Worm (Caenorhabditis elegans) whole organism, L2 larva: ENCODE data around the gene srh-125.
"Not testable (repeated sequence)": the region's sequence is repeated elsewhere in the genome, so short reads cannot be mapped to it uniquely, and the experiment has no call there.

Source experiments
- C34F6.9 ChIP-seq: fragments of 150-350 bp; optimal IDR thresholded peaks from 2 replicates; lab custom pipeline; 2014; ENCODE audit warnings: missing biosample characterization, missing genetic modification characterization
- F13H6.1 ChIP-seq: sonication (generic microtip); optimal IDR thresholded peaks from 2 replicates; lab custom pipeline; 2016; ENCODE audit warnings: missing genetic modification characterization, missing compliant biosample characterization
- R02D3.7 ChIP-seq: fragments of 150-350 bp; optimal IDR thresholded peaks from 2 replicates; lab custom pipeline; 2014; ENCODE audit warnings: missing biosample characterization, missing genetic modification characterization
- Y55F3AM.14 ChIP-seq: fragments of 200-800 bp; sonication (Bioruptor generic); optimal IDR thresholded peaks from 2 replicates; lab custom pipeline; 2018; ENCODE audit warnings: mild to moderate bottlenecking, missing genetic modification characterization, missing compliant biosample characterization
- alr-1 ChIP-seq: fragments of 150-350 bp; optimal IDR thresholded peaks from 2 replicates; lab custom pipeline; 2014; ENCODE audit warnings: missing biosample characterization, missing genetic modification characterization
- aly-2 ChIP-seq: fragments of 150-350 bp; optimal IDR thresholded peaks from 2 replicates; lab custom pipeline; 2014; ENCODE audit warnings: missing biosample characterization, missing genetic modification characterization
- ceh-16 ChIP-seq: fragments of 150-350 bp; optimal IDR thresholded peaks from 2 replicates; lab custom pipeline; 2014; ENCODE audit warnings: missing biosample characterization, missing genetic modification characterization
- ceh-82 ChIP-seq: fragments of 150-350 bp; optimal IDR thresholded peaks from 2 replicates; lab custom pipeline; 2014; ENCODE audit warnings: missing biosample characterization, missing genetic modification characterization
- crh-2 ChIP-seq: sonication (generic microtip); optimal IDR thresholded peaks from 2 replicates; lab custom pipeline; 2017; ENCODE audit warnings: missing biosample characterization, missing genetic modification characterization
- dmd-4 ChIP-seq: sonication (generic microtip); optimal IDR thresholded peaks from 2 replicates; lab custom pipeline; 2017; ENCODE audit warnings: missing biosample characterization, missing genetic modification characterization
- egl-27 ChIP-seq: sonication (generic microtip); optimal IDR thresholded peaks from 3 replicates; lab custom pipeline; 2017; ENCODE audit warnings: missing biosample characterization, missing genetic modification reagents, missing genetic modification characterization
- elt-1 ChIP-seq: fragments of 150-350 bp; optimal IDR thresholded peaks from 2 replicates; lab custom pipeline; 2014; ENCODE audit warnings: missing biosample characterization, missing genetic modification characterization
- fos-1 ChIP-seq: fragments of 150-350 bp; optimal IDR thresholded peaks from 2 replicates; lab custom pipeline; 2014; ENCODE audit warnings: missing biosample characterization, missing genetic modification characterization
- gmeb-1 ChIP-seq: fragments of 150-350 bp; optimal IDR thresholded peaks from 2 replicates; lab custom pipeline; 2014; ENCODE audit warnings: missing biosample characterization, missing genetic modification characterization
- lin-11 ChIP-seq: fragments of 150-350 bp; sonication (generic microtip); optimal IDR thresholded peaks from 2 replicates; lab custom pipeline; 2014; ENCODE audit warnings: missing biosample characterization, missing genetic modification characterization, inconsistent platforms, mixed read lengths
- lin-39 ChIP-seq: fragments of 150-350 bp; optimal IDR thresholded peaks from 2 replicates; lab custom pipeline; 2014; ENCODE audit warnings: missing biosample characterization, missing genetic modification reagents, missing genetic modification characterization
- mab-5 ChIP-seq: fragments of 150-350 bp; optimal IDR thresholded peaks from 2 replicates; lab custom pipeline; 2014; ENCODE audit warnings: missing biosample characterization, missing genetic modification characterization
- nhr-11 ChIP-seq: fragments of 150-350 bp; optimal IDR thresholded peaks from 2 replicates; lab custom pipeline; 2014; ENCODE audit warnings: missing biosample characterization, missing genetic modification characterization
- nhr-12 ChIP-seq: fragments of 150-350 bp; optimal IDR thresholded peaks from 2 replicates; lab custom pipeline; 2014; ENCODE audit warnings: missing biosample characterization, missing genetic modification characterization
- nhr-21 ChIP-seq: fragments of 150-350 bp; optimal IDR thresholded peaks from 2 replicates; lab custom pipeline; 2014; ENCODE audit warnings: missing biosample characterization, missing genetic modification characterization
- nhr-6 ChIP-seq: fragments of 150-350 bp; optimal IDR thresholded peaks from 2 replicates; lab custom pipeline; 2014; ENCODE audit warnings: missing biosample characterization, missing genetic modification characterization
- skn-1 ChIP-seq: sonication (generic microtip); optimal IDR thresholded peaks from 2 replicates; lab custom pipeline; 2017; ENCODE audit warnings: missing biosample characterization, missing genetic modification characterization
- sma-9 ChIP-seq, 2 experiments: fragments of 150-350 bp in 1 of 2; sonication (generic microtip) in 1 of 2; optimal IDR thresholded peaks; 2 replicates each; lab custom pipeline; 2014 to 2016; ENCODE audit warnings: missing genetic modification characterization in 2 of 2, mild to moderate bottlenecking in 1 of 2, missing biosample characterization in 1 of 2, missing compliant biosample characterization in 1 of 2, missing genetic modification reagents in 1 of 2, moderate library complexity in 1 of 2
- snpc-4 ChIP-seq: fragments of 150-350 bp; optimal IDR thresholded peaks from 2 replicates; lab custom pipeline; 2014; ENCODE audit warnings: missing biosample characterization, missing genetic modification characterization
- unc-39 ChIP-seq: fragments of 150-350 bp; optimal IDR thresholded peaks from 2 replicates; lab custom pipeline; 2014; ENCODE audit warnings: missing biosample characterization, missing genetic modification characterization
- unc-55 ChIP-seq: fragments of 150-350 bp; sonication (generic microtip); optimal IDR thresholded peaks from 3 replicates; lab custom pipeline; 2014; ENCODE audit warnings: missing biosample characterization, missing genetic modification reagents, missing genetic modification characterization
- unc-62 ChIP-seq: fragments of 150-350 bp; optimal IDR thresholded peaks from 2 replicates; lab custom pipeline; 2014; ENCODE audit warnings: missing biosample characterization, missing genetic modification reagents, missing genetic modification characterization
- ztf-1 ChIP-seq: fragments of 200-800 bp; sonication (Bioruptor generic); conservative IDR thresholded peaks from 2 replicates; pipeline ENCODE4 v1.3.6; 2022; ENCODE audit warnings: missing genetic modification characterization, missing compliant biosample characterization
- ztf-11 ChIP-seq: sonication (generic microtip); optimal IDR thresholded peaks from 2 replicates; lab custom pipeline; 2017; ENCODE audit warnings: missing biosample characterization, missing genetic modification characterization

The srh-125 gene

ce11 chrV:7520077-7520476 lies 43.4 kb upstream of the srh-125 start, which contains the start of gene srb-19:
Gene srb-19 (minus strand): TSS chrV:7520177.
- TF ChIP-seq nhr-12 (tag; lab: Kevin White, UChicago) (no peak), nhr-6 (tag; lab: Kevin White, UChicago) (no peak), fos-1 (no peak), aly-2 (no peak), F13H6.1 (tag; lab: Kevin White, UChicago) (no peak), dmd-4 (tag; lab: Kevin White, UChicago) (no peak), lin-39 (tag; lab: Kevin White, UChicago) (no peak), ceh-16 (tag; lab: Kevin White, UChicago) (no peak)

DNA sequence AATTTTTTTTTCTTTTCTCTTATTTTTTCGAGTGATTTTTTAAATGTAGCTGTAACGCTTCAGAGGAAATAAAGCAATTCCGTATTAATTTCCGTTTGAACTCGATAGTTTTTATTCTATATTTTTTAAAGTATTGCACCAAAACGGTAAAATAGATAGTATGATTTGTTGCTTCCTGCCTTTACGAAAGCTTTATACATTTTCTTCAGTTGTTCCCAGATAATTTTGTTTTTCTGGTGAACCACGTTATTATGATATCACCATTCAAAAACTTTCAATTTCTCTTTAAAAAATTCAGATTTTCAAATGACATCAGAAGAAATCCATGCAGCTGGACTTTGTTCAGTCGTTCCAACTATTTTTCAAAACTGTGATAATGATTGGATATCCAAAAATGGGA lies 38.3 kb upstream of the srh-125 start, which contains the start of gene srb-18:
srb-18 (plus strand) TSS at position 301 of the 400 bp plus-strand sequence.
- TF ChIP-seq ceh-82 (tag; lab: Kevin White, UChicago) (no peak), sma-9 (GFP tag; optimal IDR thresholded peaks at IDR 0.05; lab: Kevin White, UChicago) (no peak), sma-9 (tag; optimal IDR thresholded peaks at IDR 0.05; lab: Kevin White, UChicago) (no peak), crh-2 (tag; lab: Kevin White, UChicago) (no peak)
- TF ChIP-seq, all 48 proteins: peak for 0

DNA sequence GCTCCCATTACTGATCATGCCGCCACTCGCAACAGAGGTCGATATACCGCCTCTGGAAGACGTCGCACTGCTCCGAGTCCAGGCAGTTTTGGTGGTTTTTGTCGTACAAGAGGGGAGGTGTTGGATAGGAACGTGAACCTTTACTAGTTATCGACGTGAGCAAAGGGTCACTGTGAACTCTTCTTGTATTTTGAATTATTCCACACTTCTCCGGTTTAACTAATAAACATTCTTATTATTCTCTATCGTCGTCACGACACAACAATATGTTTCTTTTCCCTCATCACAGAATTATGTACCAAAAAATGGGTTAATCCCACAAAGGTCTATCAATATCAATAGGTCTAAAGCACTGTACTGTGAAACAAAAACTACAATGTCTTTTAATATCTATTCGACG lies 34.8 kb upstream of the srh-125 start, which contains the start of gene nhr-171:
nhr-171 (plus strand) TSS at position 301 of the 400 bp plus-strand sequence.
- TF ChIP-seq ztf-11 (tag; lab: Kevin White, UChicago); unc-39; ceh-82 (tag; lab: Kevin White, UChicago): not testable (repeated sequence)

DNA sequence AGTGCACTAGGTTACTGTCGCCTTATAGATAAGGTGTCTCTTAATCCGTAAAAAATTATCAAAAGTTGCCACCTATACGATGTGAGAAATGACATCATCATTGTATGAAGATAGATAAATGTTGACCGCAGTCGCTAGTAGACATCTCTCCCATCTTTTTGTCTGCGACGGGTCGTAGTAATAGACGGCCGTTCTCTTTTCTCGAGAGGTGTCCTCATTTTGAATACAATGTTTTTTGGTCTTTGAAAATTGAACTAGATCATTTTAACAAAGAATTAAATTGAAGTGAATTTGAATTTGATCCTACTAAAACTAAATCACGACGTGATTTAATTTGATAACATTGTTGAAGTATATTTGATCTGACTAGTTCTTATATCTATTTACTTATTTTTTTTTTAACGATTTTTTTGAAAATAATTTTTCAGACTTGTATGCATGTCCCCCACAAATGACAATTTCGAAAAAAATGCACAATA lies 31.9 kb upstream of the srh-125 start, which contains the start of the genes str-31 and nhr-172:
str-31 (minus strand) TSS at position 101 of the 479 bp plus-strand sequence.
nhr-172 (plus strand) TSS at position 429 of the 479 bp plus-strand sequence.
- TF ChIP-seq sma-9 (GFP tag; optimal IDR thresholded peaks at IDR 0.05; lab: Kevin White, UChicago) (peak; percentile 1), sma-9 (tag; optimal IDR thresholded peaks at IDR 0.05; lab: Kevin White, UChicago) (no peak), nhr-11 (tag; lab: Kevin White, UChicago) (no peak)

- TF ChIP-seq sma-9 (GFP tag; optimal IDR thresholded peaks at IDR 0.05; lab: Kevin White, UChicago) (peak; percentile 34), sma-9 (tag; optimal IDR thresholded peaks at IDR 0.05; lab: Kevin White, UChicago) (no peak), skn-1 (tag; lab: Kevin White, UChicago) (no peak), nhr-21 (tag; lab: Kevin White, UChicago) (peak; percentile 10)
Observed at ce11 chrV:7506207-7506606, 29.5 kb upstream of the srh-125 start.

ce11 chrV:7504271-7504670 lies 27.6 kb upstream of the srh-125 start, which contains the start of gene srh-229:
Gene srh-229 (minus strand): TSS chrV:7504371.
- TF ChIP-seq lin-39 (tag; lab: Kevin White, UChicago) (no peak), unc-62 (GFP tag; lab: Kevin White, UChicago) (no peak), Y55F3AM.14 (GFP tag; lab: Kevin White, UChicago) (no peak), R02D3.7 (no peak), gmeb-1 (no peak), C34F6.9 (no peak), alr-1 (tag; lab: Kevin White, UChicago) (no peak), egl-27 (tag; lab: Kevin White, UChicago) (no peak), lin-11 (tag; lab: Kevin White, UChicago) (no peak), elt-1 (tag; lab: Kevin White, UChicago) (no peak), mab-5 (tag; lab: Kevin White, UChicago) (no peak)

DNA sequence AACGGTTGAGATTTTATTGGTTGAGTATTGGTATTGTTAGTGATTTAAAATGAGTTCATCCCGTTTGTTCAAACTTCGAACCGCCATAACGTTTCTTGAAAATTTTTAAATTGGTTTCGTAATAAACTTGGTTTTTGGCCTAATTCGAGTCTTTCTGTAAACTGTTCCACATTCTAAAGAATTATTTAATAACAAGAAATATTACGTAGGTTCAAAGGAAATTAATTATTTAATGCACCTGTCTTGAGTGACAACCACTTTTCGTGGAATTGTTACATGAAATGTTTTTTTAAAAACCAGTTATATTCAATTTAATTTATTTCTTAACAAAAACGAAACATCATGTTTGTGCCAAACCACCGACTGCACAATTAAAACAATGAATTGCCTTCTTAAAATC lies 24.5 kb upstream of the srh-125 start:
- TF ChIP-seq ceh-82 (tag; lab: Kevin White, UChicago) (no peak), fos-1 (no peak), ztf-1 (no peak), C34F6.9 (no peak), unc-55 (no peak), ztf-11 (tag; lab: Kevin White, UChicago) (no peak), snpc-4 (tag; lab: Kevin White, UChicago) (no peak)
